Worm (Caenorhabditis elegans) whole organism, L4 larva: ENCODE data around the gene col-178.
A peak's percentile ranks its signal among the peaks of the same experiment; 100 is the strongest.

ENCODE experiments used
- D1046.2 ChIP-seq: fragments of 200-800 bp; sonication (Bioruptor generic); IDR thresholded peaks from 2 replicates; pipeline ENCODE4 v1.3.6; 2022; ENCODE audit warnings: missing genetic modification characterization, missing compliant biosample characterization
- F26F4.8 ChIP-seq: fragments of 200-800 bp; sonication (Bioruptor generic); conservative IDR thresholded peaks from 2 replicates; pipeline ENCODE4 v1.3.6; 2022; ENCODE audit warnings: missing genetic modification characterization, missing compliant biosample characterization
- Y105C5A.15 ChIP-seq: fragments of 200-800 bp; sonication (Bioruptor generic); IDR thresholded peaks from 2 replicates; pipeline ENCODE4 v1.3.6; 2022; ENCODE audit warnings: missing genetic modification characterization, missing compliant biosample characterization
- ZK546.5 ChIP-seq, 2 experiments: sonication (generic microtip); optimal IDR thresholded peaks; 2 replicates each; lab custom pipeline; 2017; ENCODE audit warnings: missing biosample characterization in 2 of 2, missing genetic modification characterization in 2 of 2
- aha-1 ChIP-seq: fragments of 150-350 bp; peaks from one replicate; lab custom pipeline; 2014; ENCODE audit warnings: missing biosample characterization, missing genetic modification characterization
- ces-1 ChIP-seq: fragments of 150-350 bp; sonication (generic microtip); optimal IDR thresholded peaks from 4 replicates; lab custom pipeline; 2014; ENCODE audit warnings: missing biosample characterization, missing genetic modification reagents, missing genetic modification characterization
- ctbp-1 ChIP-seq: fragments of 200-800 bp; sonication (Bioruptor generic); IDR thresholded peaks from 2 replicates; pipeline ENCODE4 v1.3.6; 2022; ENCODE audit warnings: missing genetic modification reagents, missing genetic modification characterization, missing compliant biosample characterization
- daf-12 ChIP-seq: fragments of 150-350 bp; optimal IDR thresholded peaks from 2 replicates; lab custom pipeline; 2014; ENCODE audit warnings: missing biosample characterization, missing genetic modification reagents, missing genetic modification characterization
- daf-16 ChIP-seq, 3 experiments: sonication (generic microtip); optimal IDR thresholded peaks; 2 replicates each; lab custom pipeline; 2016 to 2017; ENCODE audit warnings: missing genetic modification characterization in 3 of 3, missing genetic modification reagents in 3 of 3, mild to moderate bottlenecking in 2 of 3, missing compliant biosample characterization in 2 of 3, missing biosample characterization in 1 of 3, moderate library complexity in 1 of 3
- fos-1 ChIP-seq: fragments of 150-350 bp; optimal IDR thresholded peaks from 2 replicates; lab custom pipeline; 2014; ENCODE audit warnings: missing biosample characterization, missing genetic modification characterization
- hmg-1.1 ChIP-seq: fragments of 200-800 bp; sonication (Bioruptor generic); IDR thresholded peaks from 2 replicates; pipeline ENCODE4 v1.3.6; 2022; ENCODE audit warnings: missing genetic modification reagents, missing genetic modification characterization, missing compliant biosample characterization
- lin-1 ChIP-seq: fragments of 200-800 bp; sonication (Bioruptor generic); IDR thresholded peaks from 2 replicates; pipeline ENCODE4 v1.3.6; 2022; ENCODE audit warnings: missing genetic modification reagents, missing genetic modification characterization, missing compliant biosample characterization
- lin-13 ChIP-seq: fragments of 150-350 bp; optimal IDR thresholded peaks from 2 replicates; lab custom pipeline; 2014; ENCODE audit warnings: missing biosample characterization, missing genetic modification reagents, missing genetic modification characterization
- lin-39 ChIP-seq: fragments of 150-350 bp; optimal IDR thresholded peaks from 2 replicates; lab custom pipeline; 2014; ENCODE audit warnings: missing biosample characterization, missing genetic modification reagents, missing genetic modification characterization
- lir-3 ChIP-seq: sonication (generic microtip); optimal IDR thresholded peaks from 2 replicates; lab custom pipeline; 2016; ENCODE audit warnings: mild to moderate bottlenecking, missing genetic modification characterization, missing compliant biosample characterization
- lsy-2 ChIP-seq, 2 experiments: fragments of 150-350 bp in 1 of 2; sonication (generic microtip) in 1 of 2; optimal IDR thresholded peaks; 2 replicates each; lab custom pipeline; 2014 to 2017; ENCODE audit warnings: missing biosample characterization in 2 of 2, missing genetic modification characterization in 2 of 2
- madf-9 ChIP-seq: fragments of 200-800 bp; sonication (Bioruptor generic); conservative IDR thresholded peaks from 2 replicates; pipeline ENCODE4 v1.3.6; 2022; ENCODE audit warnings: missing genetic modification reagents, missing genetic modification characterization, missing compliant biosample characterization
- mdl-1 ChIP-seq, 2 experiments: fragments of 150-350 bp in 1 of 2; sonication (generic microtip) in 1 of 2; optimal IDR thresholded peaks; 2 replicates each; lab custom pipeline; 2014 to 2017; ENCODE audit warnings: missing biosample characterization in 2 of 2, missing genetic modification characterization in 2 of 2
- mdt-29 ChIP-seq: fragments of 200-800 bp; sonication (Bioruptor generic); IDR thresholded peaks from 2 replicates; pipeline ENCODE4 v1.3.6; 2022; ENCODE audit warnings: missing genetic modification reagents, missing genetic modification characterization, missing compliant biosample characterization
- mep-1 ChIP-seq: fragments of 150-350 bp; sonication (generic microtip); optimal IDR thresholded peaks from 3 replicates; lab custom pipeline; 2014; ENCODE audit warnings: missing biosample characterization, missing genetic modification characterization
- mes-2 ChIP-seq: sonication (generic microtip); optimal IDR thresholded peaks from 2 replicates; lab custom pipeline; 2016; ENCODE audit warnings: missing genotype, mild to moderate bottlenecking, missing genetic modification characterization, missing compliant biosample characterization; ENCODE audit not compliant: poor library complexity, severe bottlenecking
- nhr-10 ChIP-seq: fragments of 150-350 bp; optimal IDR thresholded peaks from 2 replicates; lab custom pipeline; 2014; ENCODE audit warnings: missing biosample characterization, missing genetic modification characterization
- nhr-11 ChIP-seq: fragments of 150-350 bp; optimal IDR thresholded peaks from 2 replicates; lab custom pipeline; 2014; ENCODE audit warnings: missing biosample characterization, missing genetic modification characterization
- nhr-25 ChIP-seq: sonication (generic microtip); optimal IDR thresholded peaks from 2 replicates; lab custom pipeline; 2017; ENCODE audit warnings: missing genetic modification characterization, mild to moderate bottlenecking, missing compliant biosample characterization, antibody characterized with exemption, moderate library complexity, borderline replicate concordance; ENCODE audit not compliant: insufficient read depth
- nhr-28 ChIP-seq: fragments of 150-350 bp; optimal IDR thresholded peaks from 2 replicates; lab custom pipeline; 2014; ENCODE audit warnings: missing biosample characterization, missing genetic modification characterization
- nhr-76 ChIP-seq: fragments of 150-350 bp; optimal IDR thresholded peaks from 2 replicates; lab custom pipeline; 2014; ENCODE audit warnings: missing biosample characterization, missing genetic modification characterization
- rbr-2 ChIP-seq: sonication (generic microtip); optimal IDR thresholded peaks from 2 replicates; lab custom pipeline; 2016; ENCODE audit warnings: missing genotype, missing genetic modification characterization, missing compliant biosample characterization
- sdz-12 ChIP-seq: fragments of 200-800 bp; sonication (Bioruptor generic); optimal IDR thresholded peaks from 2 replicates; lab custom pipeline; 2018; ENCODE audit warnings: mild to moderate bottlenecking, missing genetic modification characterization, missing compliant biosample characterization
- set-16 ChIP-seq: fragments of 200-800 bp; sonication (Bioruptor generic); IDR thresholded peaks from 2 replicates; pipeline ENCODE4 v1.3.6; 2022; ENCODE audit warnings: missing genetic modification reagents, missing genetic modification characterization, missing compliant biosample characterization
- snpc-1.2 ChIP-seq: fragments of 200-800 bp; sonication (Bioruptor generic); IDR thresholded peaks from 2 replicates; pipeline ENCODE4 v1.3.6; 2022; ENCODE audit warnings: missing genetic modification reagents, missing genetic modification characterization, missing compliant biosample characterization
- snpc-4 ChIP-seq: fragments of 150-350 bp; optimal IDR thresholded peaks from 2 replicates; lab custom pipeline; 2014; ENCODE audit warnings: missing biosample characterization, missing genetic modification characterization
- spr-1 ChIP-seq: sonication (generic microtip); optimal IDR thresholded peaks from 2 replicates; lab custom pipeline; 2016; ENCODE audit warnings: mild to moderate bottlenecking, missing genetic modification characterization, missing compliant biosample characterization
- unc-62 ChIP-seq, 3 experiments: fragments of 150-350 bp in 1 of 3; sonication (generic microtip); optimal IDR thresholded peaks in 2 of 3; peaks in 1 of 3; 1 replicate in 1 of 3; 2 replicates in 2 of 3; lab custom pipeline; 2014 to 2017; ENCODE audit warnings: missing biosample characterization in 3 of 3, missing genetic modification characterization in 3 of 3, missing genetic modification reagents in 3 of 3, missing genotype in 1 of 3
- zip-2 ChIP-seq: fragments of 150-350 bp; optimal IDR thresholded peaks from 2 replicates; lab custom pipeline; 2014; ENCODE audit warnings: missing biosample characterization, missing genetic modification characterization

Gene col-178

ce11 chrX:11215420-11216050 lies 16.3 kb downstream of the col-178 start, which contains the start of the genes C34F6.7 and idh-2 (continued):
- no peak for TF ChIP-seq spr-1 (tag; lab: Kevin White, UChicago)
- TF ChIP-seq nhr-10 = no peak
- TF ChIP-seq snpc-1.2 (GFP tag; lab: Robert Waterston, UW) = no peak
- no peak for TF ChIP-seq daf-12 (tag; lab: Kevin White, UChicago)
- TF ChIP-seq mes-2 (tag; lab: Kevin White, UChicago) = peak; percentile 68
- no peak for TF ChIP-seq Y105C5A.15
- no peak for TF ChIP-seq daf-16 (GFP tag; optimal IDR thresholded peaks at IDR 0.05; lab: Kevin White, UChicago)
- TF ChIP-seq daf-16 (tag; optimal IDR thresholded peaks at IDR 0.05; lab: Kevin White, UChicago) = peak; percentile 47
- no peak for TF ChIP-seq F26F4.8 (GFP tag; lab: Robert Waterston, UW)
- TF ChIP-seq lsy-2 (tag; optimal IDR thresholded peaks at IDR 0.05; lab: Kevin White, UChicago) = peak in 1 of 2 experiments; percentile 41
- no peak for TF ChIP-seq mdt-29 (GFP tag; lab: Robert Waterston, UW)
- peak; percentile 70 for TF ChIP-seq nhr-28 (tag; lab: Kevin White, UChicago)
- peak in 1 of 2 experiments; percentile 35 for TF ChIP-seq mdl-1 (tag; optimal IDR thresholded peaks at IDR 0.05; lab: Kevin White, UChicago)
- peak; percentile 3 for TF ChIP-seq rbr-2
- TF ChIP-seq ctbp-1 = no peak
- TF ChIP-seq fos-1 (tag; lab: Kevin White, UChicago) = no peak
- TF ChIP-seq set-16 (GFP tag; lab: Robert Waterston, UW) = no peak
- peak; percentile 63 for TF ChIP-seq aha-1
- TF ChIP-seq lin-13 (GFP tag; lab: Kevin White, UChicago) = no peak

ce11 chrX:11222597-11223218 lies 23.5 kb downstream of the col-178 start, which contains the start of gene C34F6.9:
TSS of gene C34F6.9 (minus strand) at chrX:11222647.
- TF ChIP-seq aha-1 (peak; percentile 82), mes-2 (tag; lab: Kevin White, UChicago) (peak; percentile 16), daf-16 (GFP tag; optimal IDR thresholded peaks at IDR 0.05; lab: Kevin White, UChicago) (no peak), daf-16 (tag; optimal IDR thresholded peaks at IDR 0.05; lab: Kevin White, UChicago) (peak; percentile 19), sdz-12 (GFP tag; lab: Kevin White, UChicago) (no peak), ZK546.5 (tag; optimal IDR thresholded peaks at IDR 0.05; lab: Kevin White, UChicago) (no peak)
- TF ChIP-seq, all 104 proteins: peak for 3

ce11 chrX:11226595-11226994 lies 27.3 kb downstream of the col-178 start, which contains the start of gene C34F6.12:
TSS of gene C34F6.12 (minus strand) at chrX:11226695.
- TF ChIP-seq lin-39 (tag; lab: Kevin White, UChicago) (no peak), mep-1 (no peak), lin-1 (no peak), zip-2 (tag; lab: Kevin White, UChicago) (no peak), nhr-25 (no peak), lir-3 (no peak), ZK546.5 (tag; optimal IDR thresholded peaks at IDR 0.05; lab: Kevin White, UChicago) (no peak), ctbp-1 (no peak), madf-9 (GFP tag; lab: Robert Waterston, UW) (no peak), ces-1 (GFP tag; lab: Kevin White, UChicago) (no peak), lin-13 (GFP tag; lab: Kevin White, UChicago) (no peak), nhr-76 (tag; lab: Kevin White, UChicago) (no peak), D1046.2 (no peak), nhr-10 (no peak), snpc-4 (tag; lab: Kevin White, UChicago) (no peak), nhr-11 (tag; lab: Kevin White, UChicago) (no peak), hmg-1.1 (GFP tag; lab: Robert Waterston, UW) (no peak), unc-62 (GFP tag; optimal IDR thresholded peaks at IDR 0.05 in 1 of 2; lab: Kevin White, UChicago) (no peak), unc-62 (tag; optimal IDR thresholded peaks at IDR 0.05; lab: Kevin White, UChicago) (no peak)
